Fruit fly (Drosophila melanogaster): Measurements from ENCODE around the gene CG3402.

dm6 chr3L:616099-616481 is 36.6 kb downstream of the CG3402 start:
- TF ChIP-seq shn (GFP tag; optimal IDR thresholded peaks at IDR 0.05) (no peak), CG5180 (GFP tag; optimal IDR thresholded peaks at IDR 0.05) (no peak)

Measured in whole organism, embryonic.